Worm (Caenorhabditis elegans): ENCODE measurements around the gene F41F3.1.

Gene F41F3.1

DNA sequence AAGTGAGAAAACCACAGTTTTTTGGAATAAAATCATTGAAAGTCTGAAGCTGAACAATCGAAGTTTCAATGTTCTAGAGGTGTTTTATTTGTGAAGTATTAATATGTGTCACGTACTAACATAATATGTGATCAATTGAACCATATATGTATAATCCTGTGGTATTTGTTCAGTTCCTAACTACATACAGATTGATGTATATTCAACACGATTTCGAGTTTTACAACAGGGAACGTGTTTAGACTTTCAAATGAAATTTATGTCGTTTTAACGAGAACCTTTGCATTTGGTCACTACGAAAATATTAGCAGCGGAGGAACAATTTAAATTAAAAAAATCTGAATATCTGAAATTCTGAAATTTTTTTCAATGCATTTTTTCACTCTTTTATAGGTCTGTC lies 20.2 kb downstream of the F41F3.1 start, which contains the start of gene K03B4.8:
TSS of gene K03B4.8 (minus strand) at position 101 of the 400 bp plus-strand sequence.
- no peak for TF ChIP-seq Y95B8A.8 (GFP tag; IDR thresholded peaks at IDR 0.05)
- TF ChIP-seq lsl-1 (GFP tag; optimal IDR thresholded peaks at IDR 0.05), result no peak
- TF ChIP-seq ccch-3 (GFP tag; optimal IDR thresholded peaks at IDR 0.05), result no peak
- no peak for TF ChIP-seq hlh-26 (GFP tag; conservative IDR thresholded peaks at IDR 0.05)
- no peak for TF ChIP-seq nhr-90 (tag; optimal IDR thresholded peaks at IDR 0.05)
- TF ChIP-seq ztf-26 (tag; optimal IDR thresholded peaks at IDR 0.05), result no peak

DNA sequence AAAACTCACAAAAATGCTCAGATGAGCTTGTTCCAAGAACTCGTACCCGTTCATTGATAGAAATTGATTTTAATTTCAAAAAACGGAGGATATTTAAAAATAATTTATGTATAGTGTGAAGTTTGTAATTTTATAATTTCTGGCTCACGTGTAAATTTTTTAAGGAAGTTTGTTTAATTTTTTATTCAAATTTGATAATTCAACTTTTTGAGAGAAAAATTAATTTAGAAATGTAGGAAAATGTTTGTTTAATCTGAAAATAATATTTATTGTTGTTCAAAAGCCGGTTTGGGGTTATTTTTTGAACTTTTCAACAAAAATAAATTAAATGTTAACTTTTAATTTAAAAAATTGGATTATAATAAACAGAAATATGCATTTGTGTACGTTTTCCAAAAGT lies 21.7 kb downstream of the F41F3.1 start, which contains the start of gene K03B4.6:
TSS of gene K03B4.6 (minus strand) at position 101 of the 400 bp plus-strand sequence.
- TF ChIP-seq ztf-6 (GFP tag; IDR thresholded peaks at IDR 0.05) (no peak), snpc-1.3 (tag; optimal IDR thresholded peaks at IDR 0.05; ENCODE audit: insufficient read depth) (no peak), egl-18 (GFP tag; IDR thresholded peaks at IDR 0.05) (no peak), ztf-25 (GFP tag; IDR thresholded peaks at IDR 0.05) (no peak), gei-17 (GFP tag; optimal IDR thresholded peaks at IDR 0.05) (no peak), rpc-1 (optimal IDR thresholded peaks at IDR 0.05) (no peak), rpc-1 (tag; optimal IDR thresholded peaks at IDR 0.05) (no peak), dox-1 (GFP tag; IDR thresholded peaks at IDR 0.05) (no peak)

DNA sequence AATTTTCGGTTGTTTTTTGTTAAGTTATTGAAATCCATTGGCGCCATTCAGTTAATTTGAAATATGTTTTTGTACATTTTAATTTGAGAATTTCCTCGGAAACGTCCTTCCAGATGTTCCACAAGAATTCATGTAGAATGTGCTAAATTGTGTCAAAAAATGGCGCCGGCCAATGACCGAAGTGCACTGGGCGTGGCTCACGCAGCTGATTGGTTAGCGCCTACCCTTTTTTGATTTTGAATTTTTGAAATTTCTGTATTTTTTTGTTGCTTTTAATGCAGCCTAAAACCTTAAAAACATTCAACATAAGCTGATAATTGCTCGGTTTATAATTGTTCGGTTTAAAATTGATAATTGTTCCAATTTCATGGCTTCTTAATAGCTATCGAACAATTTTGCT lies 22.5 kb downstream of the F41F3.1 start:
- no peak for TF ChIP-seq K11D2.4 (GFP tag; IDR thresholded peaks at IDR 0.05)
- TF ChIP-seq pbrm-1 (GFP tag; IDR thresholded peaks at IDR 0.05), result no peak
- no peak for TF ChIP-seq nhr-90 (tag; optimal IDR thresholded peaks at IDR 0.05)
- TF ChIP-seq F39B2.1 (GFP tag; IDR thresholded peaks at IDR 0.05), result no peak
- no peak for TF ChIP-seq pha-4 (tag; optimal IDR thresholded peaks at IDR 0.05)
- no peak for TF ChIP-seq nfya-2 (GFP tag; IDR thresholded peaks at IDR 0.05)
- TF ChIP-seq snpc-4 (GFP tag; optimal IDR thresholded peaks at IDR 0.05), result no peak
- TF ChIP-seq snpc-4 (tag; optimal IDR thresholded peaks at IDR 0.05), result no peak
- no peak for TF ChIP-seq madf-3 (GFP tag; IDR thresholded peaks at IDR 0.05)
- TF ChIP-seq somi-1 (GFP tag; optimal IDR thresholded peaks at IDR 0.05), result no peak
- no peak for TF ChIP-seq mes-4 (tag; optimal IDR thresholded peaks at IDR 0.05)
- no peak for TF ChIP-seq ceh-79 (tag; optimal IDR thresholded peaks at IDR 0.05)
- TF ChIP-seq atf-7 (tag; optimal IDR thresholded peaks at IDR 0.05), result no peak
- no peak for TF ChIP-seq aptf-2 (GFP tag; conservative IDR thresholded peaks at IDR 0.05)
- TF ChIP-seq F23B12.7 (tag; optimal IDR thresholded peaks at IDR 0.05; ENCODE audit: insufficient read depth), result no peak
- no peak for TF ChIP-seq him-1 (tag; optimal IDR thresholded peaks at IDR 0.05)
- no peak for TF ChIP-seq Y79H2A.3 (GFP tag; conservative IDR thresholded peaks at IDR 0.05)
- no peak for TF ChIP-seq let-526 (GFP tag; IDR thresholded peaks at IDR 0.05)
- no peak for TF ChIP-seq ztf-25 (GFP tag; IDR thresholded peaks at IDR 0.05)

DNA sequence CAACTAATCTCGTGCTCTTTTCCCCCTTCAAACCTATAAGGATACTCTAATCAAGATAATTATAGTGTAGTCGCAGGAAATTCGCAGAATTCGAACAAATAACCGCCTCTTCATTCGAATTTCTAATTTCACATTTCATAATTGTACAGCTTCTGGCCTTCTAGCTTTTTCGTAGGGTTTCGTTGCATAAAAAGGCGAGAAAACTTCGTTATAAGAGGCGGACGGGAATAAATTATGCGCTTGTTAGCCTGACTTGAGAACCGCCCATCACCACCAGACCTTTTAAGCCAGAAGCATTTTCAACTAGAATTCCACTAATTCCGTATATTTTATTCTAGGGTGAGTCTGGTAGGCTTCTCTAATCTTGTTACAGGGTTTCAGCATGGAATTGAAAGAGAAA lies 27.3 kb downstream of the F41F3.1 start, which contains the start of gene K03B4.4:
TSS of gene K03B4.4 (plus strand) at position 301 of the 400 bp plus-strand sequence.
- no peak for TF ChIP-seq snpc-4 (GFP tag; optimal IDR thresholded peaks at IDR 0.05)
- TF ChIP-seq snpc-4 (tag; optimal IDR thresholded peaks at IDR 0.05), result no peak
- no peak for TF ChIP-seq lin-35 (GFP tag; optimal IDR thresholded peaks at IDR 0.05)
- TF ChIP-seq F37B4.10 (GFP tag; IDR thresholded peaks at IDR 0.05), result no peak
- no peak for TF ChIP-seq lin-26 (GFP tag; IDR thresholded peaks at IDR 0.05)
- TF ChIP-seq C17E4.6 (GFP tag; IDR thresholded peaks at IDR 0.05), result no peak
- no peak for TF ChIP-seq ZK185.1 (tag; optimal IDR thresholded peaks at IDR 0.05; ENCODE audit: poor library complexity, severe bottlenecking)
- no peak for TF ChIP-seq sdz-38 (tag; optimal IDR thresholded peaks at IDR 0.05)
- no peak for TF ChIP-seq K11D2.4 (GFP tag; IDR thresholded peaks at IDR 0.05)
- TF ChIP-seq rcor-1 (GFP tag; IDR thresholded peaks at IDR 0.05), result no peak
- no peak for TF ChIP-seq attf-5 (GFP tag; optimal IDR thresholded peaks at IDR 0.05)
- no peak for TF ChIP-seq hsf-1 (GFP tag; IDR thresholded peaks at IDR 0.05)
- no peak for TF ChIP-seq lsy-27 (tag; optimal IDR thresholded peaks at IDR 0.05; ENCODE audit: borderline replicate concordance, insufficient read depth)
- no peak for TF ChIP-seq lin-40 (tag; optimal IDR thresholded peaks at IDR 0.05)
- TF ChIP-seq hlh-12 (tag; optimal IDR thresholded peaks at IDR 0.05), result no peak
- TF ChIP-seq let-526 (GFP tag; IDR thresholded peaks at IDR 0.05), result no peak

Measured in whole organism, young adult.